Fruit fly (Drosophila melanogaster) whole organism, embryonic: Measurements from ENCODE around the gene path.

ENCODE experiments used
- Atf6 ChIP-seq: fragments of 200-800 bp; sonication (Bioruptor generic); IDR thresholded peaks from 2 replicates; pipeline ENCODE4 v1.3.6; 2022; ENCODE audit warnings: missing biosample characterization, missing genetic modification characterization
- C15 ChIP-seq: fragments of 200-800 bp; sonication (Bioruptor generic); IDR thresholded peaks from 3 replicates; pipeline ENCODE4 v1.3.6; 2022; ENCODE audit warnings: missing biosample characterization, missing genetic modification characterization
- CG10543 ChIP-seq: fragments of 200-800 bp; sonication (Bioruptor generic); optimal IDR thresholded peaks from 3 replicates; lab custom pipeline; 2017; ENCODE audit warnings: missing biosample characterization, mild to moderate bottlenecking, missing genetic modification characterization, moderate library complexity
- CG11247 ChIP-seq: fragments of 200-800 bp; sonication (Bioruptor generic); IDR thresholded peaks from 2 replicates; pipeline ENCODE4 v1.3.6; 2022; ENCODE audit warnings: missing biosample characterization, missing genetic modification characterization
- CG13287 ChIP-seq: fragments of 200-800 bp; sonication (Bioruptor generic); IDR thresholded peaks from 2 replicates; pipeline ENCODE4 v1.3.6; 2022; ENCODE audit warnings: missing biosample characterization, missing genetic modification characterization; ENCODE audit not compliant: partially characterized antibody
- CG13424 ChIP-seq: fragments of 200-800 bp; sonication (Bioruptor generic); optimal IDR thresholded peaks from 2 replicates; lab custom pipeline; 2019; ENCODE audit warnings: missing biosample characterization, mild to moderate bottlenecking, missing genetic modification characterization, moderate library complexity
- CG14667 ChIP-seq: fragments of 200-800 bp; sonication (Bioruptor generic); IDR thresholded peaks from 2 replicates; pipeline ENCODE4 v1.3.6; 2022; ENCODE audit warnings: missing biosample characterization, missing genetic modification characterization
- CG14860 ChIP-seq: fragments of 200-800 bp; sonication (Bioruptor generic); IDR thresholded peaks from 3 replicates; pipeline ENCODE4 v1.3.6; 2022; ENCODE audit warnings: missing biosample characterization, missing genetic modification characterization; ENCODE audit not compliant: partially characterized antibody
- CG1647 ChIP-seq: fragments of 200-800 bp; sonication (Bioruptor generic); optimal IDR thresholded peaks from 3 replicates; lab custom pipeline; 2016; ENCODE audit warnings: missing biosample characterization, missing genetic modification characterization
- CG1792 ChIP-seq: fragments of 200-800 bp; sonication (Bioruptor generic); optimal IDR thresholded peaks from 2 replicates; lab custom pipeline; 2016; ENCODE audit warnings: missing biosample characterization, missing genetic modification characterization
- CG2120 ChIP-seq: fragments of 200-800 bp; sonication (Bioruptor generic); optimal IDR thresholded peaks from 3 replicates; lab custom pipeline; 2016; ENCODE audit warnings: missing biosample characterization, missing genetic modification characterization
- CG2199 ChIP-seq: fragments of 200-800 bp; sonication (Bioruptor generic); IDR thresholded peaks from 3 replicates; pipeline ENCODE4 v1.3.6; 2022; ENCODE audit warnings: missing biosample characterization, missing genetic modification characterization
- CG2889 ChIP-seq: fragments of 200-800 bp; sonication (Bioruptor generic); IDR thresholded peaks from 3 replicates; pipeline ENCODE4 v1.3.6; 2022; ENCODE audit warnings: missing biosample characterization, missing genetic modification characterization
- CG3847 ChIP-seq: fragments of 200-800 bp; sonication (Bioruptor generic); IDR thresholded peaks from 2 replicates; pipeline ENCODE4 v1.3.6; 2022; ENCODE audit warnings: missing biosample characterization, missing genetic modification characterization
- CG5245 ChIP-seq: fragments of 200-800 bp; sonication (Bioruptor generic); optimal IDR thresholded peaks from 3 replicates; lab custom pipeline; 2016; ENCODE audit warnings: missing biosample characterization, missing genetic modification characterization
- CG6689 ChIP-seq: fragments of 200-800 bp; sonication (Bioruptor generic); IDR thresholded peaks from 2 replicates; pipeline ENCODE4 v1.3.6; 2022; ENCODE audit warnings: missing biosample characterization, missing genetic modification characterization
- CG6765 ChIP-seq: fragments of 200-800 bp; sonication (Bioruptor generic); optimal IDR thresholded peaks from 3 replicates; lab custom pipeline; 2017; ENCODE audit warnings: missing biosample characterization, mild to moderate bottlenecking, missing genetic modification characterization
- CG7357 ChIP-seq: fragments of 200-800 bp; sonication (Bioruptor generic); IDR thresholded peaks from 3 replicates; pipeline ENCODE4 v1.3.6; 2022; ENCODE audit warnings: missing biosample characterization, missing genetic modification characterization
- CG7745 ChIP-seq: fragments of 200-800 bp; sonication (Bioruptor generic); optimal IDR thresholded peaks from 2 replicates; lab custom pipeline; 2018; ENCODE audit warnings: missing biosample characterization, mild to moderate bottlenecking, missing genetic modification characterization, moderate library complexity
- CG8944 ChIP-seq: fragments of 200-800 bp; sonication (Bioruptor generic); optimal IDR thresholded peaks from 3 replicates; lab custom pipeline; 2016; ENCODE audit warnings: missing biosample characterization, missing genetic modification characterization
- D19A ChIP-seq: fragments of 200-800 bp; optimal IDR thresholded peaks from 3 replicates; lab custom pipeline; 2019; ENCODE audit warnings: missing biosample characterization, mild to moderate bottlenecking, missing genetic modification characterization, moderate library complexity
- Elba2 ChIP-seq: fragments of 200-800 bp; sonication (Bioruptor generic); optimal IDR thresholded peaks from 3 replicates; lab custom pipeline; 2016; ENCODE audit warnings: missing biosample characterization, missing genetic modification characterization
- Fer3 ChIP-seq: fragments of 200-800 bp; sonication (Bioruptor generic); optimal IDR thresholded peaks from 2 replicates; lab custom pipeline; 2018; ENCODE audit warnings: missing biosample characterization, mild to moderate bottlenecking, missing genetic modification characterization, moderate library complexity
- MESR4 ChIP-seq: fragments of 200-800 bp; sonication (Bioruptor generic); optimal IDR thresholded peaks from 2 replicates; lab custom pipeline; 2018; ENCODE audit warnings: missing biosample characterization, mild to moderate bottlenecking, missing genetic modification characterization, moderate library complexity
- Nf-YB ChIP-seq: fragments of 200-800 bp; sonication (Bioruptor generic); optimal IDR thresholded peaks from 3 replicates; lab custom pipeline; 2019; ENCODE audit warnings: missing biosample characterization, mild to moderate bottlenecking, missing genetic modification characterization, moderate library complexity
- PHDP ChIP-seq: fragments of 200-800 bp; sonication (Bioruptor generic); optimal IDR thresholded peaks from 3 replicates; lab custom pipeline; 2018; ENCODE audit warnings: missing biosample characterization, mild to moderate bottlenecking, missing genetic modification characterization, moderate library complexity
- Poxn ChIP-seq: fragments of 200-800 bp; sonication (Bioruptor generic); IDR thresholded peaks from 2 replicates; pipeline ENCODE4 v1.3.6; 2022; ENCODE audit warnings: missing biosample characterization, missing genetic modification characterization
- Rfx ChIP-seq: fragments of 200-800 bp; sonication (Bioruptor generic); IDR thresholded peaks from 2 replicates; pipeline ENCODE4 v1.3.6; 2022; ENCODE audit warnings: missing biosample characterization, missing genetic modification characterization
- Tbp ChIP-seq: fragments of >200 bp; optimal IDR thresholded peaks from 2 replicates; lab custom pipeline; 2018; ENCODE audit warnings: missing biosample characterization, missing genetic modification characterization
- Xrp1 ChIP-seq: fragments of 200-800 bp; sonication (Bioruptor generic); IDR thresholded peaks from 2 replicates; pipeline ENCODE4 v1.3.6; 2022; ENCODE audit warnings: missing biosample characterization, missing genetic modification characterization
- ac ChIP-seq: fragments of 200-800 bp; sonication (Bioruptor generic); optimal IDR thresholded peaks from 3 replicates; lab custom pipeline; 2017; ENCODE audit warnings: missing biosample characterization, mild to moderate bottlenecking, missing genetic modification characterization
- bcd ChIP-seq: fragments of 200-800 bp; sonication (Bioruptor generic); optimal IDR thresholded peaks from 2 replicates; lab custom pipeline; 2017; ENCODE audit warnings: missing biosample characterization, mild to moderate bottlenecking, missing genetic modification characterization
- dati ChIP-seq: fragments of 200-800 bp; sonication (Bioruptor generic); IDR thresholded peaks from 2 replicates; pipeline ENCODE4 v1.3.6; 2022; ENCODE audit warnings: missing biosample characterization, missing genetic modification characterization
- dimm ChIP-seq: fragments of 200-800 bp; sonication (Bioruptor generic); IDR thresholded peaks from 2 replicates; pipeline ENCODE4 v1.3.6; 2022; ENCODE audit warnings: missing biosample characterization, missing genetic modification characterization
- ewg ChIP-seq: fragments of 200-800 bp; sonication (Bioruptor generic); optimal IDR thresholded peaks from 3 replicates; lab custom pipeline; 2017; ENCODE audit warnings: mild to moderate bottlenecking, missing biosample characterization, missing genetic modification reagents, missing genetic modification characterization
- eyg ChIP-seq: fragments of 200-800 bp; sonication (Bioruptor generic); optimal IDR thresholded peaks from 3 replicates; lab custom pipeline; 2016; ENCODE audit warnings: missing biosample characterization, missing genetic modification characterization
- klu ChIP-seq: fragments of 200-800 bp; sonication (Bioruptor generic); IDR thresholded peaks from 2 replicates; pipeline ENCODE4 v1.3.6; 2022; ENCODE audit warnings: missing biosample characterization, missing genetic modification characterization
- lab ChIP-seq: fragments of 200-800 bp; sonication (Bioruptor generic); optimal IDR thresholded peaks from 3 replicates; lab custom pipeline; 2017; ENCODE audit warnings: missing biosample characterization, missing genetic modification characterization, mild to moderate bottlenecking, moderate library complexity, missing genetic modification reagents
- lbe ChIP-seq: fragments of 200-800 bp; sonication (Bioruptor generic); optimal IDR thresholded peaks from 2 replicates; lab custom pipeline; 2016; ENCODE audit warnings: missing biosample characterization, mild to moderate bottlenecking, missing genetic modification characterization
- prd ChIP-seq, 3 experiments: fragments of >200 bp in 2 of 3; fragments of 200-800 bp in 1 of 3; sonication (Bioruptor generic) in 1 of 3; optimal IDR thresholded peaks in 2 of 3; IDR thresholded peaks in 1 of 3; 2 replicates in 2 of 3; 3 replicates in 1 of 3; pipeline versions ENCODE4 v1.3.6 to Lab custom; 2017 to 2022; ENCODE audit warnings: missing biosample characterization in 1 of 3, missing genetic modification characterization in 1 of 3
- scrt ChIP-seq: fragments of 200-800 bp; sonication (Bioruptor generic); optimal IDR thresholded peaks from 2 replicates; lab custom pipeline; 2018; ENCODE audit warnings: missing biosample characterization, mild to moderate bottlenecking, missing genetic modification characterization, moderate library complexity
- sd ChIP-seq: fragments of 200-800 bp; sonication (Bioruptor generic); optimal IDR thresholded peaks from 3 replicates; lab custom pipeline; 2018; ENCODE audit warnings: missing biosample characterization, mild to moderate bottlenecking, missing genetic modification characterization, moderate library complexity
- sqz ChIP-seq: fragments of 200-800 bp; sonication (Bioruptor generic); optimal IDR thresholded peaks from 3 replicates; lab custom pipeline; 2018; ENCODE audit warnings: missing biosample characterization, mild to moderate bottlenecking, missing genetic modification characterization
- tgo ChIP-seq: fragments of 200-800 bp; sonication (Bioruptor generic); IDR thresholded peaks from 3 replicates; pipeline ENCODE4 v1.3.6; 2022; ENCODE audit warnings: missing biosample characterization, missing genetic modification characterization
- tll ChIP-seq, 2 experiments: fragments of 200-800 bp in 1 of 2; fragments of >200 bp in 1 of 2; sonication (Bioruptor generic) in 1 of 2; optimal IDR thresholded peaks; 2 replicates each; lab custom pipeline; 2017 to 2019; ENCODE audit warnings: missing biosample characterization in 2 of 2, missing genetic modification characterization in 2 of 2, mild to moderate bottlenecking in 1 of 2, moderate library complexity in 1 of 2
- tna ChIP-seq: fragments of 200-800 bp; sonication (Bioruptor generic); IDR thresholded peaks from 2 replicates; pipeline ENCODE4 v1.3.6; 2022; ENCODE audit warnings: missing biosample characterization, missing genetic modification characterization; ENCODE audit not compliant: partially characterized antibody
- wor ChIP-seq: fragments of 200-800 bp; sonication (Bioruptor generic); IDR thresholded peaks from 2 replicates; pipeline ENCODE4 v1.3.6; 2022; ENCODE audit warnings: missing biosample characterization, missing genetic modification characterization
- zfh1 ChIP-seq: fragments of 200-800 bp; sonication (Bioruptor generic); IDR thresholded peaks from 3 replicates; pipeline ENCODE4 v1.3.6; 2022; ENCODE audit warnings: missing biosample characterization, missing genetic modification characterization

Gene path

dm6 chr3L:9505007-9505712, at the start of gene path (continued):
- peak; percentile 30; the same call in 1 of the 2 replicates for TF ChIP-seq CG6689 (GFP tag; lab: Robert Waterston, UW)
- no peak for TF ChIP-seq CG1647
- TF ChIP-seq Rfx (GFP tag; lab: Robert Waterston, UW), result peak; percentile 29; the same call in 1 of the 2 replicates
- TF ChIP-seq bcd (GFP tag; lab: Kevin White, UChicago), result peak; percentile 4
- no peak for TF ChIP-seq CG5245
- TF ChIP-seq Tbp, result no peak
- TF ChIP-seq CG2120, result peak; percentile 14
- no peak for TF ChIP-seq CG2889
- TF ChIP-seq CG13287 (GFP tag; lab: Robert Waterston, UW), result peak; percentile 42; the same call in 1 of the 2 replicates
- TF ChIP-seq sd, result peak; percentile 1
- peak; percentile 8; the same call in 1 of the 2 replicates for TF ChIP-seq tna (GFP tag; lab: Robert Waterston, UW)
- TF ChIP-seq Atf6 (GFP tag; lab: Robert Waterston, UW), result 0 out of 2 replicates have a peak, but pooled peaks have one; percentile 24
- peak; percentile 26 for TF ChIP-seq PHDP
- no peak for TF ChIP-seq CG14860 (GFP tag; lab: Robert Waterston, UW)
- no peak for TF ChIP-seq CG11247 (GFP tag; lab: Robert Waterston, UW)
- TF ChIP-seq C15 (GFP tag; lab: Robert Waterston, UW), result no peak
- peak; percentile 57 for TF ChIP-seq CG13424
- no peak for TF ChIP-seq dimm (GFP tag; lab: Robert Waterston, UW)
- TF ChIP-seq Poxn (GFP tag; lab: Robert Waterston, UW), result no peak
- TF ChIP-seq eyg (GFP tag; lab: Kevin White, UChicago), result no peak
- TF ChIP-seq Fer3 (tag; lab: Kevin White, UChicago), result peak; percentile 34
- TF ChIP-seq scrt (GFP tag; lab: Kevin White, UChicago), result peak; percentile 45
- TF ChIP-seq prd (optimal IDR thresholded peaks at IDR 0.05; lab: Kevin White, UChicago), result no peak
- 0 out of 3 replicates have a peak, but pooled peaks have one; percentile 19 for TF ChIP-seq prd (GFP tag; IDR thresholded peaks at IDR 0.05; lab: Robert Waterston, UW)
- no peak for TF ChIP-seq CG14667 (GFP tag; lab: Robert Waterston, UW)
- no peak for TF ChIP-seq CG7745 (tag; lab: Kevin White, UChicago)
- TF ChIP-seq tll (GFP tag; optimal IDR thresholded peaks at IDR 0.05; lab: Kevin White, UChicago), result no peak
- peak; percentile 18 for TF ChIP-seq MESR4 (GFP tag; lab: Kevin White, UChicago)
- no peak for TF ChIP-seq wor (GFP tag; lab: Robert Waterston, UW)
- no peak for TF ChIP-seq CG1792 (GFP tag; lab: Kevin White, UChicago)
- TF ChIP-seq Xrp1 (GFP tag; lab: Robert Waterston, UW), result peak; percentile 48; the same call in 1 of the 2 replicates
- no peak for TF ChIP-seq klu (GFP tag; lab: Robert Waterston, UW)
- TF ChIP-seq CG8944 (GFP tag; lab: Kevin White, UChicago), result no peak
- peak; percentile 58 for TF ChIP-seq D19A (tag; lab: Kevin White, UChicago)
- TF ChIP-seq ewg, result peak; percentile 13
- TF ChIP-seq zfh1 (GFP tag; lab: Robert Waterston, UW), result peak; percentile 44; the same call in 1 of the 3 replicates
- no peak for TF ChIP-seq CG7357
- peak; percentile 88; the same call in 2 of the 3 replicates for TF ChIP-seq CG2199
- no peak for TF ChIP-seq lbe (GFP tag; lab: Kevin White, UChicago)
- TF ChIP-seq tgo, result peak; percentile 42
- TF ChIP-seq CG10543, result peak; percentile 21
- TF ChIP-seq ac, result no peak
- TF ChIP-seq sqz (GFP tag; lab: Kevin White, UChicago), result no peak
- no peak for TF ChIP-seq CG3847 (GFP tag; lab: Robert Waterston, UW)
- TF ChIP-seq CG6765, result peak; percentile 52
- TF ChIP-seq Elba2 (GFP tag; lab: Kevin White, UChicago), result no peak
- peak; percentile 10 for TF ChIP-seq Nf-YB (GFP tag; lab: Kevin White, UChicago)
- peak; percentile 40 for TF ChIP-seq lab (GFP tag; lab: Kevin White, UChicago)
- no peak for TF ChIP-seq dati (GFP tag; lab: Robert Waterston, UW)
